Worm (Caenorhabditis elegans): Measurements from ENCODE around the gene C17C3.11.

C17C3.11 gene

ce11 chrII:5500470-5500869 is 37.2 kb upstream of the C17C3.11 start, which contains the start of gene fzy-1:
TSS of gene fzy-1 (plus strand) at chrII:5500770.
- no peak for TF ChIP-seq B0035.1 (tag; optimal IDR thresholded peaks at IDR 0.05)
- no peak for TF ChIP-seq akir-1 (GFP tag; optimal IDR thresholded peaks at IDR 0.05)
- no peak for TF ChIP-seq madf-8 (GFP tag; conservative IDR thresholded peaks at IDR 0.05)
- TF ChIP-seq aptf-2 (GFP tag; conservative IDR thresholded peaks at IDR 0.05), result no peak
- TF ChIP-seq hrde-1 (tag; optimal IDR thresholded peaks at IDR 0.05; ENCODE audit: borderline replicate concordance), result no peak
- no peak for TF ChIP-seq snpc-3.4 (tag; optimal IDR thresholded peaks at IDR 0.05)
- TF ChIP-seq nfyb-1 (GFP tag; IDR thresholded peaks at IDR 0.05), result no peak

ce11 chrII:5500986-5501657 is 36.5 kb upstream of the C17C3.11 start, which contains the start of gene F12A10.8:
TSS of gene F12A10.8 (minus strand) at chrII:5501064.
- no peak for TF ChIP-seq aptf-2 (GFP tag; conservative IDR thresholded peaks at IDR 0.05)
- TF ChIP-seq let-607 (tag; optimal IDR thresholded peaks at IDR 0.05), result no peak
- TF ChIP-seq ets-4 (GFP tag; optimal IDR thresholded peaks at IDR 0.05), result no peak
- TF ChIP-seq athp-1 (tag; optimal IDR thresholded peaks at IDR 0.05), result no peak
- no peak for TF ChIP-seq unc-62 (GFP tag; optimal IDR thresholded peaks at IDR 0.05)
- TF ChIP-seq nhr-27 (tag; optimal IDR thresholded peaks at IDR 0.05), result no peak
- no peak for TF ChIP-seq hlh-26 (GFP tag; conservative IDR thresholded peaks at IDR 0.05)
- TF ChIP-seq rcor-1 (GFP tag; IDR thresholded peaks at IDR 0.05), result no peak
- TF ChIP-seq madf-6 (GFP tag; IDR thresholded peaks at IDR 0.05), result peak; percentile 87
- TF ChIP-seq him-1 (tag; optimal IDR thresholded peaks at IDR 0.05), result no peak
- TF ChIP-seq cebp-1 (GFP tag; IDR thresholded peaks at IDR 0.05), result no peak
- TF ChIP-seq cebp-1 (tag; optimal IDR thresholded peaks at IDR 0.05), result no peak
- TF ChIP-seq F39B2.1 (GFP tag; IDR thresholded peaks at IDR 0.05), result no peak
- TF ChIP-seq rec-8 (tag; optimal IDR thresholded peaks at IDR 0.05), result no peak
- no peak for TF ChIP-seq zim-3 (tag; optimal IDR thresholded peaks at IDR 0.05)
- no peak for TF ChIP-seq mes-4 (tag; optimal IDR thresholded peaks at IDR 0.05)
- TF ChIP-seq mxl-1 (tag; optimal IDR thresholded peaks at IDR 0.05), result no peak
- no peak for TF ChIP-seq tbp1 (GFP tag; optimal IDR thresholded peaks at IDR 0.05)
- TF ChIP-seq sdz-38 (tag; optimal IDR thresholded peaks at IDR 0.05), result no peak
- no peak for TF ChIP-seq repo-1 (tag; optimal IDR thresholded peaks at IDR 0.05)
- TF ChIP-seq F52B5.7 (tag; optimal IDR thresholded peaks at IDR 0.05), result no peak
- no peak for TF ChIP-seq K12H6.12 (tag; optimal IDR thresholded peaks at IDR 0.05)
- TF ChIP-seq tbx-9 (tag; optimal IDR thresholded peaks at IDR 0.05; ENCODE audit: borderline replicate concordance), result no peak
- no peak for TF ChIP-seq B0336.3 (GFP tag; IDR thresholded peaks at IDR 0.05)
- no peak for TF ChIP-seq lin-26 (GFP tag; IDR thresholded peaks at IDR 0.05)
- no peak for TF ChIP-seq ceh-58 (GFP tag; IDR thresholded peaks at IDR 0.05)
- TF ChIP-seq ztf-18 (tag; optimal IDR thresholded peaks at IDR 0.05), result no peak
- TF ChIP-seq snpc-1.3 (tag; optimal IDR thresholded peaks at IDR 0.05; ENCODE audit: insufficient read depth), result peak; percentile 1
- no peak for TF ChIP-seq nhr-179 (tag; optimal IDR thresholded peaks at IDR 0.05)
- TF ChIP-seq hlh-12 (tag; optimal IDR thresholded peaks at IDR 0.05), result no peak
- TF ChIP-seq Y56A3A.18 (GFP tag; IDR thresholded peaks at IDR 0.05), result no peak
- TF ChIP-seq snpc-4 (GFP tag; optimal IDR thresholded peaks at IDR 0.05), result peak; percentile 22
- TF ChIP-seq snpc-4 (tag; optimal IDR thresholded peaks at IDR 0.05), result no peak
- TF ChIP-seq T26A5.8 (tag; optimal IDR thresholded peaks at IDR 0.05), result no peak
- TF ChIP-seq F33H1.4 (GFP tag; IDR thresholded peaks at IDR 0.05), result peak; percentile 88
- TF ChIP-seq ZK185.1 (tag; optimal IDR thresholded peaks at IDR 0.05; ENCODE audit: poor library complexity, severe bottlenecking), result no peak
- no peak for TF ChIP-seq gei-17 (GFP tag; optimal IDR thresholded peaks at IDR 0.05)
- TF ChIP-seq F10E7.11 (tag; optimal IDR thresholded peaks at IDR 0.05), result no peak
- TF ChIP-seq nhr-80 (tag; optimal IDR thresholded peaks at IDR 0.05), result no peak
- TF ChIP-seq pha-4 (tag; optimal IDR thresholded peaks at IDR 0.05), result no peak

Measured in whole organism, young adult.